Worm (Caenorhabditis elegans) whole organism, young adult: ENCODE data around the gene C14A4.12.

Source experiments
- B0035.1 ChIP-seq: sonication (generic microtip); optimal IDR thresholded peaks from 2 replicates; lab custom pipeline; 2016; ENCODE audit warnings: missing genetic modification characterization, mild to moderate bottlenecking, missing compliant biosample characterization, missing genotype, missing genetic modification reagents
- D2030.7 ChIP-seq: fragments of 200-800 bp; sonication (Bioruptor generic); IDR thresholded peaks from 2 replicates; pipeline ENCODE4 v1.3.6; 2022; ENCODE audit warnings: missing genetic modification reagents, missing genetic modification characterization, missing compliant biosample characterization
- F22D6.2 ChIP-seq: sonication (generic microtip); optimal IDR thresholded peaks from 2 replicates; lab custom pipeline; 2016; ENCODE audit warnings: mild to moderate bottlenecking, missing genetic modification characterization, missing compliant biosample characterization
- F33H1.4 ChIP-seq: fragments of 200-800 bp; sonication (Bioruptor generic); IDR thresholded peaks from 2 replicates; pipeline ENCODE4 v1.3.6; 2022; ENCODE audit warnings: missing genetic modification reagents, missing genetic modification characterization, missing compliant biosample characterization
- F49E8.2 ChIP-seq: sonication (generic microtip); optimal IDR thresholded peaks from 3 replicates; lab custom pipeline; 2017; ENCODE audit warnings: missing genetic modification characterization, mild to moderate bottlenecking, missing compliant biosample characterization, antibody characterized with exemption, moderate library complexity; ENCODE audit not compliant: insufficient read depth
- F52B5.7 ChIP-seq: sonication (generic microtip); optimal IDR thresholded peaks from 2 replicates; lab custom pipeline; 2016; ENCODE audit warnings: mild to moderate bottlenecking, missing genetic modification characterization, missing compliant biosample characterization
- F57C9.4 ChIP-seq: sonication (generic microtip); optimal IDR thresholded peaks from 2 replicates; lab custom pipeline; 2017; ENCODE audit warnings: mild to moderate bottlenecking, missing genetic modification characterization, missing compliant biosample characterization
- K12H6.12 ChIP-seq: fragments of 200-800 bp; sonication (Bioruptor generic); optimal IDR thresholded peaks from 2 replicates; lab custom pipeline; 2018; ENCODE audit warnings: mild to moderate bottlenecking, missing genetic modification characterization, missing compliant biosample characterization
- Y56A3A.18 ChIP-seq: fragments of 200-800 bp; sonication (Bioruptor generic); IDR thresholded peaks from 2 replicates; pipeline ENCODE4 v1.3.6; 2022; ENCODE audit warnings: missing genetic modification reagents, missing genetic modification characterization, missing compliant biosample characterization
- Y95B8A.8 ChIP-seq: fragments of 200-800 bp; sonication (Bioruptor generic); IDR thresholded peaks from 2 replicates; pipeline ENCODE4 v1.3.6; 2022; ENCODE audit warnings: missing genetic modification reagents, missing genetic modification characterization, missing compliant biosample characterization
- attf-6 ChIP-seq: fragments of 200-800 bp; sonication (Bioruptor generic); IDR thresholded peaks from 2 replicates; pipeline ENCODE4 v1.3.6; 2022; ENCODE audit warnings: missing genetic modification reagents, missing genetic modification characterization, missing compliant biosample characterization
- ccch-3 ChIP-seq: fragments of 200-800 bp; sonication (Bioruptor generic); optimal IDR thresholded peaks from 2 replicates; lab custom pipeline; 2018; ENCODE audit warnings: mild to moderate bottlenecking, missing genetic modification characterization, missing compliant biosample characterization
- ceh-79 ChIP-seq: sonication (generic microtip); optimal IDR thresholded peaks from 2 replicates; lab custom pipeline; 2017; ENCODE audit warnings: mild to moderate bottlenecking, missing genetic modification characterization, missing compliant biosample characterization
- ceh-91 ChIP-seq: fragments of 200-800 bp; sonication (Bioruptor generic); IDR thresholded peaks from 2 replicates; pipeline ENCODE4 v1.3.6; 2022; ENCODE audit warnings: missing genetic modification reagents, missing genetic modification characterization, missing compliant biosample characterization
- dox-1 ChIP-seq: fragments of 200-800 bp; sonication (Bioruptor generic); IDR thresholded peaks from 2 replicates; pipeline ENCODE4 v1.3.6; 2022; ENCODE audit warnings: missing genetic modification reagents, missing genetic modification characterization, missing compliant biosample characterization
- egl-18 ChIP-seq: fragments of 200-800 bp; sonication (Bioruptor generic); IDR thresholded peaks from 2 replicates; pipeline ENCODE4 v1.3.6; 2022; ENCODE audit warnings: missing genetic modification reagents, missing genetic modification characterization, missing compliant biosample characterization
- egrh-3 ChIP-seq: fragments of 200-800 bp; sonication (Bioruptor generic); IDR thresholded peaks from 2 replicates; pipeline ENCODE4 v1.3.6; 2022; ENCODE audit warnings: missing genetic modification reagents, missing genetic modification characterization, missing compliant biosample characterization
- ekl-4 ChIP-seq: fragments of 200-800 bp; sonication (Bioruptor generic); IDR thresholded peaks from 2 replicates; pipeline ENCODE4 v1.3.6; 2022; ENCODE audit warnings: missing genetic modification reagents, missing genetic modification characterization, missing compliant biosample characterization
- ets-4 ChIP-seq: fragments of 200-800 bp; sonication (Bioruptor generic); optimal IDR thresholded peaks from 2 replicates; lab custom pipeline; 2018; ENCODE audit warnings: mild to moderate bottlenecking, missing genetic modification characterization, missing compliant biosample characterization
- hlh-12 ChIP-seq: sonication (generic microtip); optimal IDR thresholded peaks from 2 replicates; lab custom pipeline; 2016; ENCODE audit warnings: missing genetic modification characterization, missing compliant biosample characterization
- hlh-26 ChIP-seq: fragments of 200-800 bp; sonication (Bioruptor generic); conservative IDR thresholded peaks from 2 replicates; pipeline ENCODE4 v1.3.6; 2022; ENCODE audit warnings: missing genetic modification reagents, missing genetic modification characterization, missing compliant biosample characterization
- hmg-1.2 ChIP-seq: fragments of 200-800 bp; sonication (Bioruptor generic); IDR thresholded peaks from 2 replicates; pipeline ENCODE4 v1.3.6; 2022; ENCODE audit warnings: missing genetic modification reagents, missing genetic modification characterization, missing compliant biosample characterization
- hsf-1 ChIP-seq: fragments of 200-800 bp; sonication (Bioruptor generic); IDR thresholded peaks from 2 replicates; pipeline ENCODE4 v1.3.6; 2022; ENCODE audit warnings: missing genetic modification reagents, missing genetic modification characterization, missing compliant biosample characterization
- madf-6 ChIP-seq: fragments of 200-800 bp; sonication (Bioruptor generic); IDR thresholded peaks from 2 replicates; pipeline ENCODE4 v1.3.6; 2022; ENCODE audit warnings: missing genetic modification reagents, missing genetic modification characterization, missing compliant biosample characterization
- nhr-80 ChIP-seq: sonication (generic microtip); optimal IDR thresholded peaks from 2 replicates; lab custom pipeline; 2016; ENCODE audit warnings: missing genetic modification characterization, missing compliant biosample characterization
- pbrm-1 ChIP-seq: fragments of 200-800 bp; sonication (Bioruptor generic); IDR thresholded peaks from 2 replicates; pipeline ENCODE4 v1.3.6; 2022; ENCODE audit warnings: missing genetic modification reagents, missing genetic modification characterization, missing compliant biosample characterization
- rcor-1 ChIP-seq: fragments of 200-800 bp; sonication (Bioruptor generic); IDR thresholded peaks from 2 replicates; pipeline ENCODE4 v1.3.6; 2022; ENCODE audit warnings: missing genetic modification reagents, missing genetic modification characterization, missing compliant biosample characterization
- repo-1 ChIP-seq: sonication (generic microtip); optimal IDR thresholded peaks from 2 replicates; lab custom pipeline; 2017; ENCODE audit warnings: mild to moderate bottlenecking, missing genetic modification characterization, missing compliant biosample characterization
- sdz-38 ChIP-seq: sonication (generic microtip); optimal IDR thresholded peaks from 2 replicates; lab custom pipeline; 2016; ENCODE audit warnings: missing genotype, missing genetic modification characterization, missing compliant biosample characterization
- unc-130 ChIP-seq: sonication (generic microtip); optimal IDR thresholded peaks from 2 replicates; lab custom pipeline; 2016; ENCODE audit warnings: missing genetic modification reagents, missing genetic modification characterization, missing compliant biosample characterization
- zim-3 ChIP-seq: sonication (generic microtip); optimal IDR thresholded peaks from 2 replicates; lab custom pipeline; 2017; ENCODE audit warnings: mild to moderate bottlenecking, missing genetic modification characterization, moderate library complexity, missing compliant biosample characterization
- ztf-25 ChIP-seq: fragments of 200-800 bp; sonication (Bioruptor generic); IDR thresholded peaks from 2 replicates; pipeline ENCODE4 v1.3.6; 2022; ENCODE audit warnings: missing genetic modification reagents, missing genetic modification characterization, missing compliant biosample characterization
- ztf-26 ChIP-seq: sonication (generic microtip); optimal IDR thresholded peaks from 2 replicates; lab custom pipeline; 2017; ENCODE audit warnings: missing genetic modification characterization, missing compliant biosample characterization

C14A4.12 gene

DNA sequence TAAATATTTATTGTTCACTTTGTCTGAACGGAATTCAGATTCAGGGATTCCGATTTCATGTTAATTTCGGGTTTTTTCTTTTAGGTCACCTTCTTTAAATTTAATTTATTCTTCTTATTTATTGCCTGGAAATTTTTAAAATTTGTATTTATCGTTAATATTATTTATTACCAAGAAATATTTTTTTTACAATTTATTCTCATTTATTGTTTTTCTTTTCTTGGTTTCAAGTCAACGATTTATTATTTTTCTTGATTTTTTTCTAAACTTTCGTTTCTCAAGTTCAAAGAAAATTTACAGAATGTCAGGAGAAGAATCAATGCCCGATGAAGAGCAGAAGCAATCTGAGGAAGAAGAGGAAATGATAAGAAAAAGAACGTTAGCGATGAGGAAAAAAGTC lies 25.1 kb upstream of the C14A4.12 start, which contains the start of gene crn-3:
Gene crn-3, plus strand, starts transcription at position 301 of the 400 bp plus-strand sequence.
- TF ChIP-seq ekl-4 (GFP tag; lab: Robert Waterston, UW) = 0 out of 2 replicates have a peak, but pooled peaks have one; percentile 18
- no peak for TF ChIP-seq F52B5.7 (tag; lab: Kevin White, UChicago)
- TF ChIP-seq pbrm-1 (GFP tag; lab: Robert Waterston, UW) = 0 out of 2 replicates have a peak, but pooled peaks have one; percentile 22
- 0 out of 2 replicates have a peak, but pooled peaks have one; percentile 37 for TF ChIP-seq madf-6 (GFP tag; lab: Robert Waterston, UW)

ce11 chrII:10592452-10592851 lies 20.4 kb upstream of the C14A4.12 start, which contains the start of gene crn-5:
crn-5 (plus strand) TSS chrII:10592752.
- TF ChIP-seq F49E8.2 (tag; lab: Kevin White, UChicago) = no peak
- no peak for TF ChIP-seq ztf-26 (tag; lab: Kevin White, UChicago)
- TF ChIP-seq F33H1.4 = no peak
- no peak for TF ChIP-seq K12H6.12 (tag; lab: Kevin White, UChicago)
- TF ChIP-seq egrh-3 (GFP tag; lab: Robert Waterston, UW) = no peak
- TF ChIP-seq hmg-1.2 (GFP tag; lab: Robert Waterston, UW) = no peak
- TF ChIP-seq ceh-79 (tag; lab: Kevin White, UChicago) = no peak
- no peak for TF ChIP-seq hlh-12 (tag; lab: Kevin White, UChicago)
- TF ChIP-seq F57C9.4 (tag; lab: Kevin White, UChicago) = no peak
- no peak for TF ChIP-seq ccch-3 (GFP tag; lab: Kevin White, UChicago)
- TF ChIP-seq B0035.1 (tag; lab: Kevin White, UChicago) = no peak
- TF ChIP-seq rcor-1 (GFP tag; lab: Robert Waterston, UW) = no peak
- no peak for TF ChIP-seq ets-4 (GFP tag; lab: Kevin White, UChicago)
- TF ChIP-seq hsf-1 (GFP tag; lab: Robert Waterston, UW) = no peak
- no peak for TF ChIP-seq ztf-25 (GFP tag; lab: Robert Waterston, UW)
- no peak for TF ChIP-seq Y95B8A.8 (GFP tag; lab: Robert Waterston, UW)

- TF ChIP-seq F49E8.2 (tag; lab: Kevin White, UChicago) (no peak), Y56A3A.18 (GFP tag; lab: Robert Waterston, UW) (no peak), unc-130 (GFP tag; lab: Kevin White, UChicago) (no peak), egl-18 (no peak), ceh-91 (no peak), repo-1 (tag; lab: Kevin White, UChicago) (no peak), D2030.7 (GFP tag; lab: Robert Waterston, UW) (no peak), sdz-38 (tag; lab: Kevin White, UChicago) (no peak), madf-6 (GFP tag; lab: Robert Waterston, UW) (no peak), hlh-26 (no peak)
These were observed 18.5 kb upstream of the C14A4.12 start for ce11 chrII:10594312-10594711.

DNA sequence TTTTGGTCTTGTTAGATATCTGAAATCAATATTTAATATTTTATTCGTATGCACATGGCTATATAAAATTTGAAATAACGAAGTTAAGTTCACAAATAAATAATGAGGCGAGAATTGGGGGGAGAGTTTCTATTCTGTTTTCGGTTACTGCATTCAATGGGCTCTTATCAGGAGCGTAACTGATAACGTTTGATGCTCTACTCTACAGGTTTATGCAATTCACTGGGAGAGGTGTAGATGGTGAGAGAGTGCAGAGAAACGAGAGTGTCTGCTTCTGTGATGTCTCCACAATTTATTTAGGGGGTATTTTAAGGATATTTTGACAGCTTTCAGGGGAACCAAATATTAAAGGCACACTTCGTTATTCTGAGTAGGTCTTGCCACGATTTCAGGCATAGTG lies 18.1 kb upstream of the C14A4.12 start, which contains the start of gene C14A4.6:
Gene C14A4.6, minus strand, starts transcription at position 19 of the 400 bp plus-strand sequence.
- TF ChIP-seq nhr-80 (tag; lab: Kevin White, UChicago) (peak; percentile 72), zim-3 (tag; lab: Kevin White, UChicago) (no peak), F22D6.2 (no peak), attf-6 (GFP tag; lab: Robert Waterston, UW) (no peak), dox-1 (GFP tag; lab: Robert Waterston, UW) (0 out of 2 replicates have a peak, but pooled peaks have one; percentile 28)
